Fruit fly (Drosophila melanogaster): ENCODE measurements around the gene frm.
A peak's percentile ranks its signal among the peaks of the same experiment; 100 is the strongest.

The frm gene

DNA sequence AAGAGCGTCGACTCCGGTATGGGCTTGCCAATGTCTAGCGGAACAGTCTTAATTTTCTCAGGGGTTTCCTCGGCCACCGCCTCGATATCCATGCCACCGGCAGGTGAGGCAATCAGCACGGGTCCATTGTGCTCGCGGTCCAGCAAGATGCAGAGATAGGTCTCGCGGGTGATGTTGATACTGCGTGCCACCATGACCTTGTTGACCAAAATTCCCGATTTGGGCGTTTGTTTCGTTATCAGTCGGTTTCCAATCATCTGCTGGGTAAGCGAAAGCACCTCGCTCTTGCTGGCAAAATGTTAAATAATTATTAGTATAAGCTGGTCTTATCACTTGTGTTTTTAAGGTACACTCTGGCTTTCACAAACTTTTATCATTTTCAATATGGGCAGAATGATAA is 11.6 kb upstream of the frm start:
- TF ChIP-seq bab1 (GFP tag; optimal IDR thresholded peaks at IDR 0.05) (no peak), Clk (GFP tag; optimal IDR thresholded peaks at IDR 0.05) (no peak), toe (GFP tag; optimal IDR thresholded peaks at IDR 0.05) (no peak), CG7101 (tag; optimal IDR thresholded peaks at IDR 0.05) (no peak), kay (GFP tag; ENCODE audit: borderline replicate concordance) (peak; percentile 32)

DNA sequence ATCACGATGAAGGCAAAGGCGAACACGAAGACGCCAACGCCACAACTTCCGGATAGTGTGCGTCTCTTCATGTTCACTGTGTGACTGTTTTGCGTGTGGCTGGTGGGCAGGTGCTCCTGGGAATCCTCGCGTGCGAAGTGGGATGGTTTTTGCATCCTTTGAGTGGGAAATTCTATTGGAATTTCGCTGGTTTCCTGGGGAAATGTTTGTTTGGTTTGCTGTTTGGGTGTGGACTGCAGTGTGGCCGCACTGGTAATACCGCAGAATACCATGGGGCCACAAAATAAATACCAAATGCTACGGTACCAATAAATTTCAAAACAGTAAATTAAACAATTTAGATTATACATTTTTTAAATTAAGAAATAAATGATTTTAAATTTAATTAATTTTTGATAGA is 10.4 kb upstream of the frm start, which contains the start of gene sinu:
Gene sinu, minus strand, starts transcription at position 258 of the 400 bp plus-strand sequence.
- TF ChIP-seq Clk (GFP tag; optimal IDR thresholded peaks at IDR 0.05), result no peak
- TF ChIP-seq bab1 (GFP tag; optimal IDR thresholded peaks at IDR 0.05), result no peak
- no peak for TF ChIP-seq Mnt (GFP tag; optimal IDR thresholded peaks at IDR 0.05)
- no peak for TF ChIP-seq tj (GFP tag; optimal IDR thresholded peaks at IDR 0.05)
- no peak for TF ChIP-seq Crg-1 (GFP tag; optimal IDR thresholded peaks at IDR 0.05)
- no peak for TF ChIP-seq kay (GFP tag; ENCODE audit: borderline replicate concordance)

dm6 chr3L:5556195-5556594 is 5.2 kb upstream of the frm start:
- TF ChIP-seq CG12768 (GFP tag; optimal IDR thresholded peaks at IDR 0.05) (no peak), CG7101 (tag; optimal IDR thresholded peaks at IDR 0.05) (no peak), Clk (GFP tag; optimal IDR thresholded peaks at IDR 0.05) (no peak), cnc (optimal IDR thresholded peaks at IDR 0.05) (no peak), tj (GFP tag; optimal IDR thresholded peaks at IDR 0.05) (no peak), CG33017 (tag; optimal IDR thresholded peaks at IDR 0.05) (no peak), toe (GFP tag; optimal IDR thresholded peaks at IDR 0.05) (no peak), CG1620 (GFP tag; optimal IDR thresholded peaks at IDR 0.05) (no peak), Mnt (GFP tag; optimal IDR thresholded peaks at IDR 0.05) (no peak), Hr96 (GFP tag; optimal IDR thresholded peaks at IDR 0.05) (no peak), pad (GFP tag; optimal IDR thresholded peaks at IDR 0.05) (no peak), bab1 (GFP tag; optimal IDR thresholded peaks at IDR 0.05) (no peak), CG5204 (GFP tag; optimal IDR thresholded peaks at IDR 0.05) (no peak), cic (GFP tag; optimal IDR thresholded peaks at IDR 0.05) (no peak), CG14711 (tag; optimal IDR thresholded peaks at IDR 0.05) (no peak), kay (GFP tag; ENCODE audit: borderline replicate concordance) (no peak), ovo (GFP tag; optimal IDR thresholded peaks at IDR 0.05) (no peak), Crg-1 (GFP tag; optimal IDR thresholded peaks at IDR 0.05) (no peak)

DNA sequence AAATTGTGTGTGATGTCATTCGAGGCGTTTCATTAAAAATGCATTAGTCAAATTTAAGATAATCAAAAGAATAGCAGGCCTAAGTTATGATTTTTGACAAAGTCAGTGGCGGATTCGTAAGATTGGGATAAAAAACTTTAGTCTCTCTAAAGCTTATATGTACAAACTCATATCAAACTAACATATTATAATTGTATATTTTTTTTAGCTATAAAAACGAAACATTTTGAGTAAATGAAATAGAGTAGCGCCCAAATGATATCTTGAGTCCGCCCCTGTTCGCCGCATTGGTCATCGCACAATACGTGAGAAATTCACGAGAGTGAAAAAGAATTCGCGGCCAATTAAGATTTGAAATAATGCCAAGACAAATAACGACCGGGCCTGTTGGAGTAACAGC is 3.4 kb upstream of the frm start:
- TF ChIP-seq bab1 (GFP tag; optimal IDR thresholded peaks at IDR 0.05), result peak; percentile 5
- TF ChIP-seq CG33017 (tag; optimal IDR thresholded peaks at IDR 0.05), result no peak

- TF ChIP-seq CG7045 (GFP tag; optimal IDR thresholded peaks at IDR 0.05) (no peak), Clk (GFP tag; optimal IDR thresholded peaks at IDR 0.05) (no peak), CG1620 (GFP tag; optimal IDR thresholded peaks at IDR 0.05) (no peak), CG7101 (tag; optimal IDR thresholded peaks at IDR 0.05) (no peak), Mnt (GFP tag; optimal IDR thresholded peaks at IDR 0.05) (no peak), Hr96 (GFP tag; optimal IDR thresholded peaks at IDR 0.05) (no peak), kay (GFP tag; ENCODE audit: borderline replicate concordance) (no peak), cnc (optimal IDR thresholded peaks at IDR 0.05) (no peak), CG11617 (GFP tag; optimal IDR thresholded peaks at IDR 0.05) (no peak), CG5204 (GFP tag; optimal IDR thresholded peaks at IDR 0.05) (no peak), CG14711 (tag; optimal IDR thresholded peaks at IDR 0.05) (no peak), toe (GFP tag; optimal IDR thresholded peaks at IDR 0.05) (no peak), tj (GFP tag; optimal IDR thresholded peaks at IDR 0.05) (no peak), CG33017 (tag; optimal IDR thresholded peaks at IDR 0.05) (no peak), pad (GFP tag; optimal IDR thresholded peaks at IDR 0.05) (no peak)
Observed at dm6 chr3L:5553717-5554116, 2.8 kb upstream of the frm start.

DNA sequence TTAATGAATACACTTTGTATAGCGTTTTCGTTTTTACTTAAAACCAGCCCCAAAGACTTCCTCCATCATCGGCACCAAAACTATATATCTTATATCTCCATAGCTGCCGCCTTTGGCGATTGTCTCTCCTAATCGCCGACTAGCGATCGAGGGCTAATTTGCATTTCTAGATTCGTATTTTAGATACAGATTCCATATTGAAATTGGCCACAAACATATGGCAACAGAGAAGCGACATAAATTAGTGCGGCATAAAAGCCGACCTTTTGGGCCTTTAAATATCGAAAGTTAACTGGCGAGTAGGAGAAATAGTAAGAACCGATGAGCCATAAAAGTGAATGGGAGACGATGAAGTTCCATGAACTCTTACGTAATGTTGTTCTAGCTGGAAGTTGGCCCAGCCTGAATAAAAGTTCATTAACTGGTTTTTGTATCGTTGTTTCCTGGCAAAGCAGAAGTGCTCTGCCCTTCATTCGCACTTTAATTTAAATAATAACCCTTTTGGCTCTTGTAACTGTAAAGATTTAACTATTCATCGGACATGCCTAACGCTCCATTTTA is 2.4 kb downstream of the frm start:
- TF ChIP-seq CG33017 (tag; optimal IDR thresholded peaks at IDR 0.05) (no peak), cic (GFP tag; optimal IDR thresholded peaks at IDR 0.05) (no peak), CG1620 (GFP tag; optimal IDR thresholded peaks at IDR 0.05) (no peak), CG5204 (GFP tag; optimal IDR thresholded peaks at IDR 0.05) (no peak), cnc (optimal IDR thresholded peaks at IDR 0.05) (no peak), tj (GFP tag; optimal IDR thresholded peaks at IDR 0.05) (no peak), CG12768 (GFP tag; optimal IDR thresholded peaks at IDR 0.05) (no peak), toe (GFP tag; optimal IDR thresholded peaks at IDR 0.05) (no peak), CG14711 (tag; optimal IDR thresholded peaks at IDR 0.05) (no peak), pad (GFP tag; optimal IDR thresholded peaks at IDR 0.05) (no peak), CG7101 (tag; optimal IDR thresholded peaks at IDR 0.05) (no peak), ovo (GFP tag; optimal IDR thresholded peaks at IDR 0.05) (no peak), Mnt (GFP tag; optimal IDR thresholded peaks at IDR 0.05) (no peak), Hr96 (GFP tag; optimal IDR thresholded peaks at IDR 0.05) (no peak)

- no peak for TF ChIP-seq cnc (optimal IDR thresholded peaks at IDR 0.05)
Observed at dm6 chr3L:5542772-5543371, 8.1 kb downstream of the frm start.
